Worm (Caenorhabditis elegans) whole organism, L1 larva: ENCODE results near the gene F13H8.11.

Experiments used
- ceh-63 ChIP-seq: fragments of 200-800 bp; sonication (Bioruptor generic); optimal IDR thresholded peaks from 2 replicates; lab custom pipeline; 2018; ENCODE audit warnings: mild to moderate bottlenecking, missing genetic modification characterization, missing compliant biosample characterization
- ces-1 ChIP-seq: fragments of 150-350 bp; optimal IDR thresholded peaks from 2 replicates; lab custom pipeline; 2014; ENCODE audit warnings: missing biosample characterization, missing genetic modification reagents, missing genetic modification characterization
- efl-1 ChIP-seq, 4 experiments: fragments of 150-350 bp; optimal IDR thresholded peaks in 3 of 4; peaks in 1 of 4; 1 replicate in 1 of 4; 2 replicates in 3 of 4; lab custom pipeline; 2014; ENCODE audit warnings: missing biosample characterization in 2 of 4, missing genetic modification characterization in 2 of 4, missing genetic modification reagents in 2 of 4
- hlh-17 ChIP-seq: fragments of 200-800 bp; sonication (Bioruptor generic); optimal IDR thresholded peaks from 2 replicates; lab custom pipeline; 2018; ENCODE audit warnings: missing genetic modification characterization, mild to moderate bottlenecking, missing compliant biosample characterization, moderate library complexity, borderline replicate concordance
- nhr-76 ChIP-seq: sonication (generic microtip); optimal IDR thresholded peaks from 2 replicates; lab custom pipeline; 2017; ENCODE audit warnings: missing biosample characterization, missing genetic modification characterization
- pqm-1 ChIP-seq: sonication (generic microtip); optimal IDR thresholded peaks from 3 replicates; lab custom pipeline; 2017; ENCODE audit warnings: missing biosample characterization, missing genetic modification characterization
- skn-1 ChIP-seq: fragments of 150-350 bp; optimal IDR thresholded peaks from 2 replicates; lab custom pipeline; 2014; ENCODE audit warnings: missing biosample characterization, missing genetic modification characterization
- ztf-11 ChIP-seq, 2 experiments: sonication (generic microtip); optimal IDR thresholded peaks; 2 replicates each; lab custom pipeline; 2016 to 2017; ENCODE audit warnings: missing genetic modification characterization in 2 of 2, missing biosample characterization in 1 of 2, missing compliant biosample characterization in 1 of 2

DNA sequence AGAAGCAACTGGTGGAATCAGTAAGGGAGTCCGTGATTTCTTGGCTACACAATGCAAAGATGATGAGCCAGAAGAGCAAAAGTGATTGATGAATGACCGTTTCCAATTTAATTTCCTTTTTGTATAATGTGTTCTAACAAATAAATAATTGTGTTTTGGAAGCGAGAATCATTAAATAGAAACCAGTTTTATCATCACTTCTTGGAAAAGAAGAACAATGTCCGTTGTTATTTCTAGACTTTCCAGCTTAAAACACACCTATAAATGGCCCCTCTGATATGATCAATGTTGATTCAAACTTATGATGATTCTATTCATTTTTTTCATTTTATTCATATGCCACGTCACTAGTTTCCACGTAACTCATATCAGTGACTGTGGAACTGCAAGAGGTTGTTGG, 46.3 kb upstream of the F13H8.11 start, which contains the start of gene C29F5.8:
- TF ChIP-seq nhr-76 (tag; lab: Kevin White, UChicago) = no peak
- no peak for TF ChIP-seq ztf-11 (tag; optimal IDR thresholded peaks at IDR 0.05; lab: Kevin White, UChicago)
- TF ChIP-seq ceh-63 (GFP tag; lab: Kevin White, UChicago) = no peak
- TF ChIP-seq skn-1 (tag; lab: Kevin White, UChicago) = no peak
- no peak for TF ChIP-seq hlh-17 (GFP tag; lab: Kevin White, UChicago)
- TF ChIP-seq pqm-1 (tag; lab: Kevin White, UChicago) = no peak
- TF ChIP-seq efl-1 (optimal IDR thresholded peaks at IDR 0.05; lab: Kevin White, UChicago) = no peak
- TF ChIP-seq efl-1 (GFP tag; optimal IDR thresholded peaks at IDR 0.05 in 1 of 2; lab: Kevin White, UChicago) = no peak
- TF ChIP-seq ces-1 (GFP tag; lab: Kevin White, UChicago) = no peak
